Worm (Caenorhabditis elegans) whole organism, mixed stage, embryonic: Measurements from ENCODE around the gene gst-10.
"Not testable (repeated sequence)": the region's sequence is repeated elsewhere in the genome, so short reads cannot be mapped to it uniquely, and the experiment has no call there.

Experiments
- ceh-43 ChIP-seq: fragments of 200-800 bp; sonication (Bioruptor generic); optimal IDR thresholded peaks from 2 replicates; lab custom pipeline; 2018; ENCODE audit warnings: mild to moderate bottlenecking, missing genetic modification characterization, moderate library complexity, missing compliant biosample characterization
- elt-1 ChIP-seq: sonication (generic microtip); optimal IDR thresholded peaks from 2 replicates; lab custom pipeline; 2017; ENCODE audit warnings: missing genetic modification characterization, mild to moderate bottlenecking, missing compliant biosample characterization, antibody characterized with exemption, moderate library complexity, borderline replicate concordance; ENCODE audit not compliant: insufficient read depth
- hlh-1 ChIP-seq: fragments of 150-350 bp; optimal IDR thresholded peaks from 2 replicates; lab custom pipeline; 2014; ENCODE audit warnings: missing biosample characterization, missing genetic modification reagents, missing genetic modification characterization
- lin-13 ChIP-seq: fragments of 150-350 bp; optimal IDR thresholded peaks from 2 replicates; lab custom pipeline; 2014; ENCODE audit warnings: missing biosample characterization, missing genetic modification characterization
- lsy-2 ChIP-seq: fragments of 150-350 bp; optimal IDR thresholded peaks from 2 replicates; lab custom pipeline; 2014; ENCODE audit warnings: missing biosample characterization, missing genetic modification characterization
- mep-1 ChIP-seq: fragments of 150-350 bp; optimal IDR thresholded peaks from 2 replicates; lab custom pipeline; 2017; ENCODE audit warnings: missing biosample characterization, missing genetic modification reagents, missing genetic modification characterization, inconsistent platforms
- nhr-2 ChIP-seq: fragments of 150-350 bp; optimal IDR thresholded peaks from 2 replicates; lab custom pipeline; 2014; ENCODE audit warnings: missing biosample characterization, missing genetic modification characterization
- nhr-28 ChIP-seq: fragments of 150-350 bp; optimal IDR thresholded peaks from 2 replicates; lab custom pipeline; 2014; ENCODE audit warnings: missing biosample characterization, missing genetic modification characterization
- snpc-4 ChIP-seq: fragments of 150-350 bp; optimal IDR thresholded peaks from 2 replicates; lab custom pipeline; 2014; ENCODE audit warnings: missing biosample characterization, missing genetic modification characterization
- unc-39 ChIP-seq: fragments of 150-350 bp; optimal IDR thresholded peaks from 2 replicates; lab custom pipeline; 2014; ENCODE audit warnings: missing biosample characterization, missing genetic modification characterization
- unc-62 ChIP-seq: fragments of 150-350 bp; optimal IDR thresholded peaks from 2 replicates; lab custom pipeline; 2014; ENCODE audit warnings: missing biosample characterization, missing genetic modification reagents, missing genetic modification characterization
- ztf-11 ChIP-seq: fragments of 150-350 bp; optimal IDR thresholded peaks from 2 replicates; lab custom pipeline; 2014; ENCODE audit warnings: missing biosample characterization, missing genetic modification characterization

- not testable (repeated sequence) for TF ChIP-seq snpc-4 (tag; lab: Kevin White, UChicago); ceh-43 (GFP tag; lab: Kevin White, UChicago); lsy-2 (tag; lab: Kevin White, UChicago); nhr-28; unc-62 (GFP tag; lab: Kevin White, UChicago); lin-13 (tag; lab: Kevin White, UChicago); hlh-1 (tag; lab: Kevin White, UChicago); nhr-2; ztf-11 (tag; lab: Kevin White, UChicago); mep-1 (tag; lab: Kevin White, UChicago); elt-1 (tag; lab: Kevin White, UChicago); unc-39 (tag; lab: Kevin White, UChicago)
These were observed 37.3 kb downstream of the gst-10 start, which contains the start of gene F53E10.5 for ce11 chrV:2598830-2599229.
